Fruit fly (Drosophila melanogaster) whole organism, embryonic: ENCODE data around the gene Argl.

ENCODE experiments used
- Asciz ChIP-seq: fragments of 200-800 bp; sonication (Bioruptor generic); optimal IDR thresholded peaks from 2 replicates; lab custom pipeline; 2017; ENCODE audit warnings: missing biosample characterization, mild to moderate bottlenecking, missing genetic modification characterization, missing genetic modification reagents
- B-H2 ChIP-seq: fragments of 200-800 bp; sonication (Bioruptor generic); optimal IDR thresholded peaks from 2 replicates; lab custom pipeline; 2018; ENCODE audit warnings: missing biosample characterization, mild to moderate bottlenecking, missing genetic modification characterization
- BEAF-32 ChIP-seq: fragments of 200-800 bp; sonication (Bioruptor generic); optimal IDR thresholded peaks from 3 replicates; lab custom pipeline; 2017; ENCODE audit warnings: missing biosample characterization, missing genetic modification characterization, mild to moderate bottlenecking, moderate library complexity, missing genetic modification reagents
- CG11456 ChIP-seq: fragments of 200-800 bp; sonication (Bioruptor generic); IDR thresholded peaks from 3 replicates; pipeline ENCODE4 v1.3.6; 2022; ENCODE audit warnings: missing biosample characterization, missing genetic modification characterization
- CG12155 ChIP-seq: fragments of 200-800 bp; sonication (Bioruptor generic); optimal IDR thresholded peaks from 3 replicates; lab custom pipeline; 2016; ENCODE audit warnings: missing biosample characterization, missing genetic modification characterization
- CG13624 ChIP-seq: fragments of 200-800 bp; sonication (Bioruptor generic); optimal IDR thresholded peaks from 2 replicates; lab custom pipeline; 2016; ENCODE audit warnings: missing biosample characterization, missing genetic modification characterization
- CG14441 ChIP-seq: fragments of 200-800 bp; sonication (Bioruptor generic); IDR thresholded peaks from 2 replicates; pipeline ENCODE4 v1.3.6; 2022; ENCODE audit warnings: missing biosample characterization, missing genetic modification characterization
- CG14667 ChIP-seq: fragments of 200-800 bp; sonication (Bioruptor generic); IDR thresholded peaks from 2 replicates; pipeline ENCODE4 v1.3.6; 2022; ENCODE audit warnings: missing biosample characterization, missing genetic modification characterization
- CG16779 ChIP-seq: fragments of 200-800 bp; sonication (Bioruptor generic); IDR thresholded peaks from 2 replicates; pipeline ENCODE4 v1.3.6; 2022; ENCODE audit warnings: missing biosample characterization, missing genetic modification characterization
- CG16813 ChIP-seq: fragments of 200-800 bp; sonication (Bioruptor generic); IDR thresholded peaks from 3 replicates; pipeline ENCODE4 v1.3.6; 2022; ENCODE audit warnings: missing biosample characterization, missing genetic modification characterization; ENCODE audit not compliant: partially characterized antibody
- CG18619 ChIP-seq: fragments of 200-800 bp; sonication (Bioruptor generic); optimal IDR thresholded peaks from 3 replicates; lab custom pipeline; 2017; ENCODE audit warnings: missing biosample characterization, mild to moderate bottlenecking, missing genetic modification characterization
- CG2199 ChIP-seq: fragments of 200-800 bp; sonication (Bioruptor generic); IDR thresholded peaks from 3 replicates; pipeline ENCODE4 v1.3.6; 2022; ENCODE audit warnings: missing biosample characterization, missing genetic modification characterization
- CG30403 ChIP-seq: fragments of 200-800 bp; sonication (Bioruptor generic); optimal IDR thresholded peaks from 3 replicates; lab custom pipeline; 2016; ENCODE audit warnings: missing biosample characterization, missing genetic modification characterization
- CG6765 ChIP-seq: fragments of 200-800 bp; sonication (Bioruptor generic); optimal IDR thresholded peaks from 3 replicates; lab custom pipeline; 2017; ENCODE audit warnings: missing biosample characterization, mild to moderate bottlenecking, missing genetic modification characterization
- CG8290 ChIP-seq, 3 experiments: fragments of 200-800 bp; sonication (Bioruptor generic); optimal IDR thresholded peaks; 2 replicates each; lab custom pipeline; 2016 to 2019; ENCODE audit warnings: missing biosample characterization in 3 of 3, missing genetic modification characterization in 3 of 3, mild to moderate bottlenecking in 2 of 3, moderate library complexity in 1 of 3
- CG8359 ChIP-seq: fragments of 200-800 bp; sonication (Bioruptor generic); optimal IDR thresholded peaks from 2 replicates; lab custom pipeline; 2017; ENCODE audit warnings: missing biosample characterization, mild to moderate bottlenecking, missing genetic modification characterization, borderline replicate concordance
- CG8944 ChIP-seq: fragments of 200-800 bp; sonication (Bioruptor generic); optimal IDR thresholded peaks from 3 replicates; lab custom pipeline; 2016; ENCODE audit warnings: missing biosample characterization, missing genetic modification characterization
- Dbx ChIP-seq: fragments of 200-800 bp; sonication (Bioruptor generic); IDR thresholded peaks from 3 replicates; pipeline ENCODE4 v1.3.6; 2022; ENCODE audit warnings: missing biosample characterization, missing genetic modification characterization
- E2f1 ChIP-seq: fragments of 200-800 bp; sonication (Bioruptor generic); IDR thresholded peaks from 2 replicates; pipeline ENCODE4 v1.3.6; 2022; ENCODE audit warnings: missing biosample characterization, missing genetic modification characterization
- ERR ChIP-seq: fragments of 200-800 bp; sonication (Bioruptor generic); optimal IDR thresholded peaks from 2 replicates; lab custom pipeline; 2016; ENCODE audit warnings: missing biosample characterization, missing genetic modification characterization
- HLH3B ChIP-seq: fragments of 200-800 bp; sonication (Bioruptor generic); IDR thresholded peaks from 2 replicates; pipeline ENCODE4 v1.3.6; 2022; ENCODE audit warnings: missing biosample characterization, missing genetic modification characterization
- Hey ChIP-seq: fragments of 200-800 bp; sonication (Bioruptor generic); optimal IDR thresholded peaks from 3 replicates; lab custom pipeline; 2018; ENCODE audit warnings: missing biosample characterization, mild to moderate bottlenecking, missing genetic modification characterization
- Hmr ChIP-seq: fragments of 200-800 bp; sonication (Bioruptor generic); optimal IDR thresholded peaks from 3 replicates; lab custom pipeline; 2017; ENCODE audit warnings: mild to moderate bottlenecking, missing biosample characterization, missing genetic modification reagents, missing genetic modification characterization
- Hr3 ChIP-seq: fragments of 200-800 bp; sonication (Bioruptor generic); optimal IDR thresholded peaks from 3 replicates; lab custom pipeline; 2016; ENCODE audit warnings: missing biosample characterization, missing genetic modification characterization
- Hr78 ChIP-seq, 2 experiments: fragments of 200-800 bp in 1 of 2; fragments of >200 bp in 1 of 2; sonication (Bioruptor generic) in 1 of 2; optimal IDR thresholded peaks; 2 replicates each; lab custom pipeline; 2017 to 2019; ENCODE audit warnings: missing biosample characterization in 2 of 2, missing genetic modification characterization in 2 of 2, mild to moderate bottlenecking in 1 of 2, moderate library complexity in 1 of 2
- Optix ChIP-seq: fragments of 200-800 bp; sonication (Bioruptor generic); IDR thresholded peaks from 3 replicates; pipeline ENCODE4 v1.3.6; 2022; ENCODE audit warnings: missing biosample characterization, missing genetic modification characterization
- PHDP ChIP-seq: fragments of 200-800 bp; sonication (Bioruptor generic); optimal IDR thresholded peaks from 3 replicates; lab custom pipeline; 2018; ENCODE audit warnings: missing biosample characterization, mild to moderate bottlenecking, missing genetic modification characterization, moderate library complexity
- Pdp1 ChIP-seq, 2 experiments: fragments of 200-800 bp; sonication (Bioruptor generic); optimal IDR thresholded peaks; 3 replicates each; lab custom pipeline; 2016; ENCODE audit warnings: missing biosample characterization in 2 of 2, missing genetic modification characterization in 2 of 2, mild to moderate bottlenecking in 1 of 2, moderate library complexity in 1 of 2
- Side ChIP-seq: fragments of 200-800 bp; sonication (Bioruptor generic); optimal IDR thresholded peaks from 2 replicates; lab custom pipeline; 2016; ENCODE audit warnings: missing biosample characterization, missing genetic modification characterization
- abd-A ChIP-seq: fragments of 200-800 bp; sonication (Bioruptor generic); optimal IDR thresholded peaks from 3 replicates; lab custom pipeline; 2019; ENCODE audit warnings: missing biosample characterization, mild to moderate bottlenecking, missing genetic modification characterization, moderate library complexity
- btn ChIP-seq: fragments of 200-800 bp; sonication (Bioruptor generic); optimal IDR thresholded peaks from 2 replicates; lab custom pipeline; 2016; ENCODE audit warnings: missing biosample characterization, missing genetic modification characterization
- cad ChIP-seq: fragments of >200 bp; optimal IDR thresholded peaks from 2 replicates; lab custom pipeline; 2017; ENCODE audit warnings: missing biosample characterization, missing genetic modification characterization
- chinmo ChIP-seq: fragments of 200-800 bp; sonication (Bioruptor generic); IDR thresholded peaks from 4 replicates; pipeline ENCODE4 v1.3.6; 2022; ENCODE audit warnings: missing biosample characterization, missing genetic modification characterization; ENCODE audit not compliant: partially characterized antibody
- dimm ChIP-seq: fragments of 200-800 bp; sonication (Bioruptor generic); IDR thresholded peaks from 2 replicates; pipeline ENCODE4 v1.3.6; 2022; ENCODE audit warnings: missing biosample characterization, missing genetic modification characterization
- ftz-f1 ChIP-seq: fragments of 200-800 bp; sonication (Bioruptor generic); optimal IDR thresholded peaks from 2 replicates; lab custom pipeline; 2016; ENCODE audit warnings: missing biosample characterization, missing genetic modification characterization
- gce ChIP-seq: fragments of 200-800 bp; sonication (Bioruptor generic); IDR thresholded peaks from 3 replicates; pipeline ENCODE4 v1.3.6; 2022; ENCODE audit warnings: missing biosample characterization, missing genetic modification characterization
- gcm2 ChIP-seq: fragments of 200-800 bp; sonication (Bioruptor generic); optimal IDR thresholded peaks from 2 replicates; lab custom pipeline; 2016; ENCODE audit warnings: missing biosample characterization, missing genetic modification characterization
- grn ChIP-seq: fragments of 200-800 bp; sonication (Bioruptor generic); optimal IDR thresholded peaks from 3 replicates; lab custom pipeline; 2017; ENCODE audit warnings: missing biosample characterization, missing genetic modification characterization
- ham ChIP-seq: fragments of 200-800 bp; sonication (Bioruptor generic); IDR thresholded peaks from 2 replicates; pipeline ENCODE4 v1.3.6; 2022; ENCODE audit warnings: missing biosample characterization, missing genetic modification characterization
- hth ChIP-seq: fragments of >200 bp; optimal IDR thresholded peaks from 2 replicates; lab custom pipeline; 2017; ENCODE audit warnings: inconsistent platforms
- jigr1 ChIP-seq: fragments of 200-800 bp; sonication (Bioruptor generic); IDR thresholded peaks from 3 replicates; pipeline ENCODE4 v1.3.6; 2022; ENCODE audit warnings: missing biosample characterization, missing genetic modification characterization
- mld ChIP-seq: fragments of 200-800 bp; sonication (Bioruptor generic); IDR thresholded peaks from 3 replicates; pipeline ENCODE4 v1.3.6; 2022; ENCODE audit warnings: missing biosample characterization, missing genetic modification characterization; ENCODE audit not compliant: partially characterized antibody
- psq ChIP-seq: fragments of 200-800 bp; sonication (Bioruptor generic); optimal IDR thresholded peaks from 2 replicates; lab custom pipeline; 2017; ENCODE audit warnings: missing biosample characterization, missing genetic modification characterization
- pzg ChIP-seq: fragments of 200-800 bp; sonication (Bioruptor generic); optimal IDR thresholded peaks from 3 replicates; lab custom pipeline; 2018; ENCODE audit warnings: missing biosample characterization, mild to moderate bottlenecking, missing genetic modification characterization, moderate library complexity
- sr ChIP-seq: fragments of 200-800 bp; sonication (Bioruptor generic); IDR thresholded peaks from 3 replicates; pipeline ENCODE4 v1.3.6; 2022; ENCODE audit warnings: missing biosample characterization, missing genetic modification characterization
- tll ChIP-seq, 2 experiments: fragments of 200-800 bp in 1 of 2; fragments of >200 bp in 1 of 2; sonication (Bioruptor generic) in 1 of 2; optimal IDR thresholded peaks; 2 replicates each; lab custom pipeline; 2017 to 2019; ENCODE audit warnings: missing biosample characterization in 2 of 2, missing genetic modification characterization in 2 of 2, mild to moderate bottlenecking in 1 of 2, moderate library complexity in 1 of 2
- trh ChIP-seq: fragments of 200-800 bp; sonication (Bioruptor generic); optimal IDR thresholded peaks from 2 replicates; lab custom pipeline; 2016; ENCODE audit warnings: missing biosample characterization, missing genetic modification characterization
- unc-4 ChIP-seq: fragments of 200-800 bp; sonication (Bioruptor generic); IDR thresholded peaks from 2 replicates; pipeline ENCODE4 v1.3.6; 2022; ENCODE audit warnings: missing biosample characterization, missing genetic modification characterization; ENCODE audit not compliant: partially characterized antibody
- vnd ChIP-seq: fragments of 200-800 bp; sonication (Bioruptor generic); IDR thresholded peaks from 3 replicates; pipeline ENCODE4 v1.3.6; 2022; ENCODE audit warnings: missing biosample characterization, missing genetic modification characterization; ENCODE audit not compliant: partially characterized antibody
- zfh2 ChIP-seq: fragments of 200-800 bp; sonication (Bioruptor generic); optimal IDR thresholded peaks from 2 replicates; lab custom pipeline; 2016; ENCODE audit warnings: missing biosample characterization, missing genetic modification characterization

Gene Argl

dm6 chr2L:8937003-8937402, 4.9 kb downstream of the Argl start, which contains the start of gene Tsp29Fb (continued):
- TF ChIP-seq Hmr (GFP tag; lab: Kevin White, UChicago) (peak; percentile 87), sr (GFP tag; lab: Robert Waterston, UW) (no peak; the same call in 2 of the 3 replicates), btn (GFP tag; lab: Kevin White, UChicago) (no peak), Hr3 (GFP tag; lab: Kevin White, UChicago) (peak; percentile 61), CG2199 (GFP tag; lab: Robert Waterston, UW) (no peak), abd-A (tag; lab: Kevin White, UChicago) (no peak), jigr1 (GFP tag; lab: Robert Waterston, UW) (0 out of 3 replicates have a peak, but pooled peaks have one; percentile 11), CG18619 (GFP tag; lab: Kevin White, UChicago) (peak; percentile 69), CG12155 (GFP tag; lab: Kevin White, UChicago) (peak; percentile 66), Hey (tag; lab: Kevin White, UChicago) (no peak), CG13624 (peak; percentile 71), Pdp1 (GFP tag; optimal IDR thresholded peaks at IDR 0.05; lab: Kevin White, UChicago) (peak; percentile 47 to 59), HLH3B (GFP tag; lab: Robert Waterston, UW) (peak; percentile 66; the same call in 1 of the 2 replicates), gce (GFP tag; lab: Robert Waterston, UW) (no peak), PHDP (tag; lab: Kevin White, UChicago) (peak; percentile 79), CG14441 (GFP tag; lab: Robert Waterston, UW) (peak; percentile 65), CG11456 (GFP tag; lab: Robert Waterston, UW) (peak; percentile 63; the same call in 2 of the 3 replicates), CG8290 (GFP tag; optimal IDR thresholded peaks at IDR 0.05; lab: Kevin White, UChicago) (no peak), CG8290 (tag; optimal IDR thresholded peaks at IDR 0.05; lab: Kevin White, UChicago) (peak in 1 of 2 experiments; percentile 10), ftz-f1 (peak; percentile 69), grn (GFP tag; lab: Kevin White, UChicago) (no peak), trh (GFP tag; lab: Kevin White, UChicago) (peak; percentile 53), psq (GFP tag; lab: Kevin White, UChicago) (no peak), Asciz (GFP tag; lab: Kevin White, UChicago) (peak; percentile 65), ERR (GFP tag; lab: Kevin White, UChicago) (no peak), cad (GFP tag; lab: Kevin White, UChicago) (no peak), CG8944 (peak; percentile 34), CG14667 (GFP tag; lab: Robert Waterston, UW) (peak; percentile 49; the same call in 1 of the 2 replicates), gcm2 (no peak), B-H2 (GFP tag; lab: Kevin White, UChicago) (peak; percentile 73), tll (GFP tag; optimal IDR thresholded peaks at IDR 0.05; lab: Kevin White, UChicago) (no peak), vnd (GFP tag; lab: Robert Waterston, UW) (no peak), unc-4 (GFP tag; lab: Robert Waterston, UW) (no peak), CG16813 (no peak), Side (GFP tag; lab: Kevin White, UChicago) (peak; percentile 40), Hr78 (GFP tag; optimal IDR thresholded peaks at IDR 0.05; lab: Kevin White, UChicago) (peak in 1 of 2 experiments; percentile 7), CG6765 (GFP tag; lab: Kevin White, UChicago) (peak; percentile 79), chinmo (no peak), CG16779 (no peak), mld (GFP tag; lab: Robert Waterston, UW) (no peak), BEAF-32 (no peak), ham (GFP tag; lab: Robert Waterston, UW) (no peak), CG8359 (GFP tag; lab: Kevin White, UChicago) (no peak), zfh2 (GFP tag; lab: Kevin White, UChicago) (peak; percentile 61), Dbx (peak; percentile 72), dimm (GFP tag; lab: Robert Waterston, UW) (no peak), pzg (GFP tag; lab: Kevin White, UChicago) (no peak), Optix (GFP tag; lab: Robert Waterston, UW) (no peak), hth (lab: Kevin White, UChicago) (no peak), E2f1 (GFP tag; lab: Robert Waterston, UW) (peak; percentile 61; the same call in 1 of the 2 replicates), CG30403 (peak; percentile 87)
